Worm (Caenorhabditis elegans) whole organism, L1 larva: Measurements from ENCODE around the gene vps-36.

Experiments used
- aly-2 ChIP-seq: fragments of 150-350 bp; optimal IDR thresholded peaks from 2 replicates; lab custom pipeline; 2014; ENCODE audit warnings: missing biosample characterization, missing genetic modification characterization
- ama-1 ChIP-seq: fragments of 150-350 bp; optimal IDR thresholded peaks from 2 replicates; lab custom pipeline; 2014
- nhr-11 ChIP-seq: fragments of 150-350 bp; optimal IDR thresholded peaks from 2 replicates; lab custom pipeline; 2014; ENCODE audit warnings: missing biosample characterization, missing genetic modification characterization

ce11 chrV:10923229-10923628 lies 37.2 kb downstream of the vps-36 start, which contains the start of gene F58B4.7:
- TF ChIP-seq nhr-11 (tag; lab: Kevin White, UChicago) (no peak), ama-1 (lab: Kevin White, UChicago) (no peak), aly-2 (tag; lab: Kevin White, UChicago) (no peak)
